Worm (Caenorhabditis elegans): ENCODE data around the gene C25G4.8.
"Not testable (repeated sequence)": the region's sequence is repeated elsewhere in the genome, so short reads cannot be mapped to it uniquely, and the experiment has no call there.

ce11 chrIV:12505397-12505796, 42.1 kb upstream of the C25G4.8 start, which contains the start of gene sru-17:
- TF ChIP-seq nhr-67 (tag; optimal IDR thresholded peaks at IDR 0.05); fkh-10 (GFP tag; optimal IDR thresholded peaks at IDR 0.05); pqm-1 (tag; optimal IDR thresholded peaks at IDR 0.05); sea-2 (GFP tag; optimal IDR thresholded peaks at IDR 0.05); ztf-4 (tag; optimal IDR thresholded peaks at IDR 0.05); ama-1 (optimal IDR thresholded peaks at IDR 0.05); egl-27 (tag; optimal IDR thresholded peaks at IDR 0.05); nhr-11 (tag; optimal IDR thresholded peaks at IDR 0.05); ztf-11 (tag; optimal IDR thresholded peaks at IDR 0.05); nhr-76 (tag; optimal IDR thresholded peaks at IDR 0.05): not testable (repeated sequence)

Data from whole organism, L3 larva.